Worm (Caenorhabditis elegans): Measurements from ENCODE around the gene Y45F10C.6.
"Not testable (repeated sequence)": the region's sequence is repeated elsewhere in the genome, so short reads cannot be mapped to it uniquely, and the experiment has no call there.

Y45F10C.6 gene

DNA sequence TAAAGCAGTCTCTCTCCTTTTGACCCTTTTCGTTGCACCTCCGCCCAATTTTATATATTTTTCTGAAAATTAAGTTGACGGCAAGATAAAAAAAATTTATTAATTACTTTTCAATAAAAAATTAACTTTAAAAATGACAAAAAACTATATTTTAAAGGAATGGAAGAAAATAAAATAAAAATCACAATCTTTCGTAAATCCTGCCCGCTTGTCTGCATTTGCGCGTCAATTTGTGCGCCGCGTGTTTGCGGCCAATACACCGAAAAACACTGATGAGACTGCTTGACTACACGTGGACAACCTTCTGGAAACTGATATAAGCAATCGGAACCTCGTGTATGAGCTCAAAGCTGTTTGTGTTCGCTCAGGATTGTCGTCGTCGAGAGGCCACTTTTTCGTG lies 15.1 kb upstream of the Y45F10C.6 start, which contains the start of gene C08F11.7:
C08F11.7 (plus strand) TSS at position 301 of the 400 bp plus-strand sequence.
- TF ChIP-seq nhr-28 (tag; optimal IDR thresholded peaks at IDR 0.05) = no peak
- no peak for TF ChIP-seq ztf-4 (tag; optimal IDR thresholded peaks at IDR 0.05)
- TF ChIP-seq aly-2 (tag; optimal IDR thresholded peaks at IDR 0.05) = no peak
- no peak for TF ChIP-seq nfya-1 (tag; optimal IDR thresholded peaks at IDR 0.05; ENCODE audit: insufficient read depth)

DNA sequence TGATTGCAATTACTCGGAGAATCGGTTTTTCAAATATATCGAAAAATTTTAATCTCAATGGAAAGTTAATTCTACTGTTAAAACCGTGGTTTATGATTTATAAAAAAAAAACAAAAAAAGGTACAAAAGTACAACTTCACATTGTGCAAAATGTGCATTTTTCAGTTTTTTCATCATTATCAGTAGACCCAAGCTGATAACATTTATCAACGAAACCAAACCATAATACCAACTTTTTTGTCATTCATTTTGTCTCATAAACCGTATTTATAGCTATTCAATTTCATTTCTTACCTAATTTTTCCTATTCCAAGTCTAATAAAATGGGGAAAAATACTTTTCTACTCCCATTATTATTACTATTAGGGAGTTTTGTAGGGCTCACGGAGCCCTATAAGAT lies 13.1 kb upstream of the Y45F10C.6 start, which contains the start of gene ugt-22:
ugt-22 (plus strand) TSS at position 234 of the 400 bp plus-strand sequence.
- TF ChIP-seq pqm-1 (tag; optimal IDR thresholded peaks at IDR 0.05) = peak; percentile 83
- TF ChIP-seq mml-1 (tag; optimal IDR thresholded peaks at IDR 0.05) = no peak
- TF ChIP-seq skn-1 (tag; optimal IDR thresholded peaks at IDR 0.05) = peak; percentile 22
- TF ChIP-seq elt-2 (tag; optimal IDR thresholded peaks at IDR 0.05) = peak; percentile 86

DNA sequence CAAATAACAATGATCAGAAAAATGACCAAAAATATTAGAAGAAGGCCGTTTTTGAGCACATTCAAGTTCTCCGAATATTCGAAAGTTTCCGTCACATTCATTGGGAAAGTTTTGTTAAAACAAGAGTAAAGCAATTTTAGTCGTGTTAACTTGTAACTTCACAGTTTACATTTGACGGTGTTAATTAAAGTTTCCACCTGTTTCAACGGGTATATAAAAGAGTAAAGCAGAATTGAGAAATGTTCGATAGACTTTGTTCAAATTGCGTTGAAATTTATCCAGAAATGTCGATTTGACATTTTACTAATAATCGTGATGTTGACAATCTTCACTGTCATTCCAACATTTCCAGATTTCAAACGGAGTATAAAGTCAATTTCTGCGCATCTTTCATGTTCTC lies 6.3 kb upstream of the Y45F10C.6 start, which contains the start of gene srz-29:
srz-29 (minus strand) TSS at position 101 of the 400 bp plus-strand sequence.
- no peak for TF ChIP-seq snpc-4 (tag; optimal IDR thresholded peaks at IDR 0.05)
- no peak for TF ChIP-seq jun-1 (tag; optimal IDR thresholded peaks at IDR 0.05)
- no peak for TF ChIP-seq elt-2 (tag; optimal IDR thresholded peaks at IDR 0.05)
- no peak for TF ChIP-seq tbx-2 (tag; optimal IDR thresholded peaks at IDR 0.05)
- TF ChIP-seq mdl-1 (tag; optimal IDR thresholded peaks at IDR 0.05) = no peak
- no peak for TF ChIP-seq zag-1 (tag; optimal IDR thresholded peaks at IDR 0.05)
- TF ChIP-seq fkh-2 (tag; optimal IDR thresholded peaks at IDR 0.05) = no peak
- no peak for TF ChIP-seq eor-1 (tag; optimal IDR thresholded peaks at IDR 0.05)
- no peak for TF ChIP-seq nhr-77 (tag; optimal IDR thresholded peaks at IDR 0.05)
- no peak for TF ChIP-seq nfya-1 (tag; optimal IDR thresholded peaks at IDR 0.05; ENCODE audit: insufficient read depth)
- TF ChIP-seq ztf-4 (tag; optimal IDR thresholded peaks at IDR 0.05) = no peak
- no peak for TF ChIP-seq pqm-1 (tag; optimal IDR thresholded peaks at IDR 0.05)
- TF ChIP-seq nhr-43 (tag; optimal IDR thresholded peaks at IDR 0.05; ENCODE audit: poor library complexity, severe bottlenecking) = no peak
- TF ChIP-seq nhr-25 (tag; optimal IDR thresholded peaks at IDR 0.05) = no peak
- TF ChIP-seq egl-27 (tag; optimal IDR thresholded peaks at IDR 0.05) = no peak

DNA sequence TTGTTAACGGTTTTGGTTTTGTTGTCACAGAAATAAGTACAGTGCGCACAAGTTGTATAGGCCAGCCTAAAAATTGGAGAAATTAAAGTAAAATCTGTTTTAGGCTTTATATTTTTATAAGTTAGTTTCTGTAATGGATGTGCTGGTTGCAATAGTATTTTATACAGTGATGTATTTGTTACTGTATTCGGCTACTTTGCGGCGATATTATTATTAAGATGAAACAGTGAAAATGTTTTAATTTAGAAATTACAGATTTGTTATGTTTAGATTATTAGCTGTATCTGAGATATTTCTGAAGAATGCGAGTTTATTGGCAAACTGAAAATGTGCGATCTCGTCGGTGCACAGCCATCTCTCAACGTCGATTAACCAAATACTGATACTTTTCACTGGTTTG lies 4.6 kb upstream of the Y45F10C.6 start, which contains the start of gene ule-4:
ule-4 (minus strand) TSS at position 101 of the 400 bp plus-strand sequence.
- TF ChIP-seq daf-12 (tag; optimal IDR thresholded peaks at IDR 0.05) (no peak), sea-2 (GFP tag; optimal IDR thresholded peaks at IDR 0.05) (no peak), jun-1 (tag; optimal IDR thresholded peaks at IDR 0.05) (no peak), nhr-23 (tag; optimal IDR thresholded peaks at IDR 0.05) (no peak), pha-4 (tag; optimal IDR thresholded peaks at IDR 0.05) (no peak), lsy-12 (tag; optimal IDR thresholded peaks at IDR 0.05) (no peak), R02D3.7 (tag; optimal IDR thresholded peaks at IDR 0.05) (no peak), elt-1 (tag; optimal IDR thresholded peaks at IDR 0.05) (no peak), nhr-67 (tag; optimal IDR thresholded peaks at IDR 0.05) (no peak), snpc-4 (tag; optimal IDR thresholded peaks at IDR 0.05) (no peak)

DNA sequence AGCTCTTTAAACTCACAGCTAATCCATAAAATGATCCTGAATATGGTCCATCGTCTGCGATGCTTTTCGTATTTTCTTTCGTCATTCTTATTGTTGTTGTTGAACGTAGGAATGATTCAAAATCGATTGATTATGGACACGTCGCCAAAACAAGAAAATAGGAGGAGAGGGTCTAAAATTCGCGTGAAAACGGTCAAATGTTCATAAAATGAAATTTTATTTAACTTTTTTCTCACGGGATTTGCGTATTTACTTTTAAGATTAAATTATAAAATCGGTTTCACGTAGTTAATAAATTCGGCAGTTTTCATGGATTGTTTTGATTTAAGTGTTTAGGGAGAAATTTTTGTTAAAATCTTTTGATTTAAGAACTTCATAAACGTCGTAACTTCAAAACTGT lies 3.0 kb upstream of the Y45F10C.6 start, which contains the start of gene C08F11.10:
C08F11.10 (minus strand) TSS at position 101 of the 400 bp plus-strand sequence.
- TF ChIP-seq nhr-237 (tag; optimal IDR thresholded peaks at IDR 0.05) (no peak), egl-5 (tag; optimal IDR thresholded peaks at IDR 0.05) (no peak), unc-39 (tag; optimal IDR thresholded peaks at IDR 0.05) (no peak), sea-2 (GFP tag; optimal IDR thresholded peaks at IDR 0.05) (no peak)

DNA sequence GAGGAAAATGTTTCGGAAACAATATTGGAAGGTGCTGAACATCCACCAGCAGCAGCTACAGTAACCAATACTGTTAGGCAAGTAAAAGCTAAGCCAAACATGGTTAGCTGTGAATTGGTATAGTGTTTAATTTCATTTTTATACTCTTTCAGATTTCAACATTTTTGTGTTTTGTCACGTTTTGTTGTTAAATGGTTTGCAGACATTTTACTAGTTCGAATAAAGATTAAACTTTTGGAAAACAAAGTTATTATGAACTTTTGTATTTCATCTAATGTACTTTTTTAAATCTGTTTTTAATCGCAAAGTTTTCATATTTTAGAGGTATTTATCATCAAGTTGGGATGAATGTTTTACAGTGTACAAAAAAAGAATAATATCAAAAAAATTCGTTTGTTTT lies 1.9 kb upstream of the Y45F10C.6 start, which contains the start of gene C08F11.17:
C08F11.17 (minus strand) TSS at position 101 of the 400 bp plus-strand sequence.
- TF ChIP-seq ztf-4 (tag; optimal IDR thresholded peaks at IDR 0.05) = no peak

DNA sequence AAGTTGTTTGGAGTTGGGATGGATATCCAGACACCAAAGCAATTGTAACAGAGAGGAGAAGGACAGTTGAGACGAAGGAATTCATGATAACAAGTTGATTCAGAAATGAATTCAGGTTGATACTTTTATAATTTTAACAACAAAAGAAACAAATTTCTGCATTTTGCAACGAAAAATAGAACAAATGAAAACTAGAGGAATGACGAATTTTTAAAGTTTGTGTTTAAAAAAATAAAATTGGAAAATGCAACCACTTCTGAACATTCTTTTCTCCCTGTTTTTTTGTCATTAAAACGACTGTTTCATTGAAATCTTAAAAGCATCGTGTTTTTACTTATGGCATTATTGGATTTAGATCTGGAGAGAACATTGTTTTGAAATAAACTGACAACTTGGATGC lies 712 bp upstream of the Y45F10C.6 start, which contains the start of gene C08F11.12:
C08F11.12 (minus strand) TSS at position 101 of the 400 bp plus-strand sequence.
- not testable (repeated sequence) for TF ChIP-seq ceh-28, skn-1, nhr-23 (tag; optimal IDR thresholded peaks at IDR 0.05)

Measured in whole organism, L3 larva.